Worm (Caenorhabditis elegans): Measurements from ENCODE around the gene tag-51.

DNA sequence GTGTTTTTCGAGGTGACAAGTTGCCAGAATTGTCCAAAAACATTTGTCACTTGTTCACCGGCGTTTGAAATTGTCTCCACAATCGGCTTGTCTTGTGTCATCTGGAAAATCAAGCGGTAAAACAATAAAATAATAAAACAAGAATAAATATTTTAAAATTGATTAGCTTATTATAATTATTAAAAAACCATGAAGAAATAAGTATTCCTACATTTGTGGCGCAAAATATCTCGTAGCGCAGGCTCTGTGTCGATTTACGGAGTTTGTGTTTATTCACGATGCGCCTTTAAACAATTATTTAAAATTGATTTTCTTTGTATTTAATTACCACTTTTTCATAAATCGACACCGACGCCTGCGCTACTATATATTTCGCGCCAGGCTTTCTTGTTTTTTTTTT, 1.7 kb upstream of the tag-51 start, which contains the start of gene moma-1:
- no peak for TF ChIP-seq hrde-1 (tag; optimal IDR thresholded peaks at IDR 0.05; ENCODE audit: borderline replicate concordance)
- no peak for TF ChIP-seq snpc-4 (GFP tag; optimal IDR thresholded peaks at IDR 0.05)
- no peak for TF ChIP-seq snpc-4 (tag; optimal IDR thresholded peaks at IDR 0.05)
- no peak for TF ChIP-seq nfya-2 (GFP tag; IDR thresholded peaks at IDR 0.05)
- no peak for TF ChIP-seq K11D2.4 (GFP tag; IDR thresholded peaks at IDR 0.05)
- TF ChIP-seq ceh-40 (GFP tag; IDR thresholded peaks at IDR 0.05) = no peak
- no peak for TF ChIP-seq unc-62 (GFP tag; optimal IDR thresholded peaks at IDR 0.05)
- TF ChIP-seq egl-44 (GFP tag; IDR thresholded peaks at IDR 0.05) = no peak
- no peak for TF ChIP-seq him-1 (tag; optimal IDR thresholded peaks at IDR 0.05)
- no peak for TF ChIP-seq pha-4 (tag; optimal IDR thresholded peaks at IDR 0.05)
- no peak for TF ChIP-seq ama-1 (optimal IDR thresholded peaks at IDR 0.05)
- TF ChIP-seq ama-1 (GFP tag; optimal IDR thresholded peaks at IDR 0.05) = no peak
- peak; percentile 10 for TF ChIP-seq ceh-79 (tag; optimal IDR thresholded peaks at IDR 0.05)
- no peak for TF ChIP-seq lin-54 (GFP tag; optimal IDR thresholded peaks at IDR 0.05)
- no peak for TF ChIP-seq D2030.7 (GFP tag; IDR thresholded peaks at IDR 0.05)
- TF ChIP-seq ztf-22 (GFP tag; optimal IDR thresholded peaks at IDR 0.05) = no peak

Measured in whole organism, young adult.